Worm (Caenorhabditis elegans) whole organism, L3 larva: ENCODE measurements around the gene R10E11.5.

Source experiments
- R02D3.7 ChIP-seq: fragments of 150-350 bp; optimal IDR thresholded peaks from 2 replicates; lab custom pipeline; 2014; ENCODE audit warnings: missing biosample characterization, missing genetic modification characterization
- ZK546.5 ChIP-seq: sonication (generic microtip); optimal IDR thresholded peaks from 2 replicates; lab custom pipeline; 2017; ENCODE audit warnings: missing biosample characterization, missing genetic modification characterization
- ama-1 ChIP-seq: fragments of 150-350 bp; optimal IDR thresholded peaks from 2 replicates; lab custom pipeline; 2018
- ceh-82 ChIP-seq: fragments of 150-350 bp; optimal IDR thresholded peaks from 2 replicates; lab custom pipeline; 2014; ENCODE audit warnings: missing biosample characterization, missing genetic modification characterization
- daf-12 ChIP-seq: fragments of 150-350 bp; optimal IDR thresholded peaks from 2 replicates; lab custom pipeline; 2014; ENCODE audit warnings: missing biosample characterization, missing genetic modification reagents, missing genetic modification characterization
- egl-5 ChIP-seq: fragments of 150-350 bp; optimal IDR thresholded peaks from 2 replicates; lab custom pipeline; 2017; ENCODE audit warnings: missing biosample characterization, missing genetic modification reagents, missing genetic modification characterization, inconsistent platforms
- elt-2 ChIP-seq: sonication (generic microtip); optimal IDR thresholded peaks from 2 replicates; lab custom pipeline; 2016; ENCODE audit warnings: missing genetic modification reagents, mild to moderate bottlenecking, missing genetic modification characterization, missing compliant biosample characterization
- elt-3 ChIP-seq, 3 experiments: fragments of 150-350 bp in 1 of 3; sonication (generic microtip) in 2 of 3; optimal IDR thresholded peaks; 2 replicates in 2 of 3; 4 replicates in 1 of 3; lab custom pipeline; 2014 to 2017; ENCODE audit warnings: missing biosample characterization in 3 of 3, missing genetic modification characterization in 3 of 3
- eor-1 ChIP-seq, 2 experiments: fragments of 150-350 bp; optimal IDR thresholded peaks; 2 replicates each; lab custom pipeline; 2014 to 2018; ENCODE audit warnings: missing biosample characterization in 2 of 2, missing genetic modification characterization in 2 of 2
- fkh-10 ChIP-seq: sonication (generic microtip); optimal IDR thresholded peaks from 2 replicates; lab custom pipeline; 2017; ENCODE audit warnings: missing biosample characterization, missing genetic modification reagents, missing genetic modification characterization
- fos-1 ChIP-seq: fragments of 150-350 bp; optimal IDR thresholded peaks from 2 replicates; lab custom pipeline; 2014; ENCODE audit warnings: missing biosample characterization, missing genetic modification characterization
- hmg-11 ChIP-seq: sonication (generic microtip); optimal IDR thresholded peaks from 2 replicates; lab custom pipeline; 2016; ENCODE audit warnings: missing genetic modification characterization, missing compliant biosample characterization
- jun-1 ChIP-seq: fragments of 150-350 bp; optimal IDR thresholded peaks from 2 replicates; lab custom pipeline; 2014; ENCODE audit warnings: missing biosample characterization, missing genetic modification reagents, missing genetic modification characterization
- lin-15B ChIP-seq: fragments of 150-350 bp; optimal IDR thresholded peaks from 2 replicates; lab custom pipeline; 2014; ENCODE audit warnings: missing biosample characterization, missing genetic modification characterization
- lin-39 ChIP-seq: fragments of 150-350 bp; optimal IDR thresholded peaks from 2 replicates; lab custom pipeline; 2018; ENCODE audit warnings: missing biosample characterization, missing genetic modification reagents, missing genetic modification characterization
- lsy-12 ChIP-seq: sonication (generic microtip); optimal IDR thresholded peaks from 2 replicates; lab custom pipeline; 2016; ENCODE audit warnings: mild to moderate bottlenecking, missing genetic modification characterization, missing compliant biosample characterization
- mdl-1 ChIP-seq: fragments of 150-350 bp; optimal IDR thresholded peaks from 2 replicates; lab custom pipeline; 2014; ENCODE audit warnings: missing biosample characterization, missing genetic modification characterization
- mml-1 ChIP-seq: fragments of 150-350 bp; sonication (generic microtip); optimal IDR thresholded peaks from 3 replicates; lab custom pipeline; 2014; ENCODE audit warnings: missing biosample characterization, missing genetic modification characterization
- nfya-1 ChIP-seq: sonication (generic microtip); optimal IDR thresholded peaks from 2 replicates; lab custom pipeline; 2017; ENCODE audit warnings: missing genetic modification characterization, mild to moderate bottlenecking, missing compliant biosample characterization, antibody characterized with exemption, moderate library complexity; ENCODE audit not compliant: insufficient read depth
- nhr-11 ChIP-seq: fragments of 150-350 bp; optimal IDR thresholded peaks from 2 replicates; lab custom pipeline; 2014; ENCODE audit warnings: missing biosample characterization, missing genetic modification characterization
- nhr-12 ChIP-seq: fragments of 150-350 bp; optimal IDR thresholded peaks from 2 replicates; lab custom pipeline; 2014; ENCODE audit warnings: missing biosample characterization, missing genetic modification characterization
- nhr-23 ChIP-seq: fragments of 150-350 bp; optimal IDR thresholded peaks from 2 replicates; lab custom pipeline; 2014; ENCODE audit warnings: missing biosample characterization, missing genetic modification reagents, missing genetic modification characterization
- nhr-237 ChIP-seq: fragments of 150-350 bp; optimal IDR thresholded peaks from 2 replicates; lab custom pipeline; 2014; ENCODE audit warnings: missing biosample characterization, missing genetic modification characterization
- nhr-25 ChIP-seq: sonication (generic microtip); optimal IDR thresholded peaks from 2 replicates; lab custom pipeline; 2017; ENCODE audit warnings: missing biosample characterization, missing genetic modification characterization
- nhr-28 ChIP-seq: fragments of 150-350 bp; optimal IDR thresholded peaks from 2 replicates; lab custom pipeline; 2014; ENCODE audit warnings: missing biosample characterization, missing genetic modification characterization
- nhr-43 ChIP-seq: sonication (generic microtip); optimal IDR thresholded peaks from 2 replicates; lab custom pipeline; 2016; ENCODE audit warnings: mild to moderate bottlenecking, missing genetic modification characterization, missing compliant biosample characterization; ENCODE audit not compliant: poor library complexity, severe bottlenecking
- nhr-67 ChIP-seq: fragments of 150-350 bp; optimal IDR thresholded peaks from 2 replicates; lab custom pipeline; 2014; ENCODE audit warnings: missing biosample characterization, missing genetic modification characterization
- nhr-77 ChIP-seq: fragments of 150-350 bp; optimal IDR thresholded peaks from 2 replicates; lab custom pipeline; 2014; ENCODE audit warnings: missing biosample characterization, missing genetic modification characterization
- pha-4 ChIP-seq: fragments of 150-350 bp; optimal IDR thresholded peaks from 2 replicates; lab custom pipeline; 2014; ENCODE audit warnings: missing biosample characterization, missing genetic modification reagents, missing genetic modification characterization
- pqm-1 ChIP-seq: fragments of 150-350 bp; optimal IDR thresholded peaks from 2 replicates; lab custom pipeline; 2017; ENCODE audit warnings: missing biosample characterization, missing genetic modification characterization, inconsistent platforms
- sea-2 ChIP-seq: fragments of 150-350 bp; sonication (generic microtip); optimal IDR thresholded peaks from 4 replicates; lab custom pipeline; 2014; ENCODE audit warnings: missing biosample characterization, missing genetic modification reagents, missing genetic modification characterization
- snpc-4 ChIP-seq: fragments of 150-350 bp; optimal IDR thresholded peaks from 2 replicates; lab custom pipeline; 2014; ENCODE audit warnings: missing biosample characterization, missing genetic modification characterization
- unc-62 ChIP-seq: fragments of 150-350 bp; sonication (generic microtip); optimal IDR thresholded peaks from 4 replicates; lab custom pipeline; 2014; ENCODE audit warnings: missing biosample characterization, missing genetic modification reagents, missing genetic modification characterization
- zag-1 ChIP-seq: fragments of 150-350 bp; optimal IDR thresholded peaks from 2 replicates; lab custom pipeline; 2014; ENCODE audit warnings: missing biosample characterization, missing genetic modification characterization
- ztf-11 ChIP-seq: fragments of 150-350 bp; optimal IDR thresholded peaks from 2 replicates; lab custom pipeline; 2014; ENCODE audit warnings: missing biosample characterization, missing genetic modification characterization
- ztf-4 ChIP-seq: fragments of 150-350 bp; optimal IDR thresholded peaks from 2 replicates; lab custom pipeline; 2014; ENCODE audit warnings: missing biosample characterization, missing genetic modification characterization

The R10E11.5 gene

DNA sequence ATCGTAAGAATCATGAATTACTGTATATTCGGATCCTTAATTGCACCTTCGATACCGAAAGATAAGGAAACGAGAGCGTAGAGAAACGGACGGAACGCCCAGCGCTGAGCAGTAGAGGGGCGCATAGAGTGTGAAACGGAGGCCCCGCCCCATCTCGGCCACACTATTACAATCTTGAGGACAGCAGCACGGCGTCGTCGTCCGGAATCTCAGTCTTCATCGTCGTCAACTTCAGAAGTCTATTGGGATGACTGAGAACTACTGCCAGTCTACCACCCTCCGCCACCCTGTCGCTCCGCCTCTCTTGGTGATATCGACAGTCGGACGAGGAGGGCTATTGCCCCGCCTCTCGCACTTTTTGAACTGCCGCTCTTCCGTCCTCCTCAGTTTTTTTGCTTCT lies 24.7 kb downstream of the R10E11.5 start:
- TF ChIP-seq fkh-10 (GFP tag; lab: Kevin White, UChicago) (no peak), elt-3 (tag; optimal IDR thresholded peaks at IDR 0.05; lab: Kevin White, UChicago) (no peak), nhr-43 (tag; lab: Kevin White, UChicago) (no peak), lin-15B (no peak), sea-2 (GFP tag; lab: Kevin White, UChicago) (no peak), lin-39 (tag; lab: Kevin White, UChicago) (peak; percentile 1), ztf-11 (tag; lab: Kevin White, UChicago) (no peak), ztf-4 (tag; lab: Kevin White, UChicago) (no peak), ama-1 (lab: Kevin White, UChicago) (peak; percentile 29), hmg-11 (peak; percentile 10), nhr-12 (tag; lab: Kevin White, UChicago) (no peak)

DNA sequence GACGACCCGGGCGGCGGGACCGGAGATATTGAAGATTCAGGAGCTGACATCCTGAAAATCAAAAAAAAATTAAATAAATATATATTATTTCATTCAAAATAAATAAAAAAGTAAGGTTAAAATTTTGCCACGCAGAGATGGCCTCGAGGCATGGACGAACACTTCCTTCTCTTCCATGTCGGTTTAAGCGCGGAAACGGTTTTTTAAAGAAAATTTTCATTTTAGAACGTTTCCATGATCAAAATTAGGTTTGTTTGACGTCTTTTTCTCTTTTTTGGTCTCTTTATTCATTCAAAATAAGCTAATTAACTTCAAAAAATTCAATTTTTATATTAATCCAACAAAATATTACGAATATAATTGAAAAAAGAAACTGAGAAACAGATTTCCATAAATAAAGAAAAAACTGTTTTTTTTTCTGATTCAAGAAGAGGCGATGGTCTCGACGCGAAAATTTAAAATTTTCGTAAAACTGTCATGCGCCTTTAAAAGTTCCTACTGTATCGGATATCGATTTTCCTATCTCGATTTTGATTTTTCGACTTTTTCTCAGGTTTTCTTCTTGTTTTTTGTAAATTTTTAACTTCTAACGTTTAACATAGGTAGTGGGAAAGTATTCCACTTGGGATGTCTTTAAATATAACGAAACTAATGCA lies 27.2 kb downstream of the R10E11.5 start, which contains the start of gene gcc-2:
Gene gcc-2, minus strand, starts transcription at position 51 of the 656 bp plus-strand sequence.
- TF ChIP-seq sea-2 (GFP tag; lab: Kevin White, UChicago) (no peak), mdl-1 (tag; lab: Kevin White, UChicago) (no peak), lsy-12 (tag; lab: Kevin White, UChicago) (no peak), ZK546.5 (no peak), fkh-10 (GFP tag; lab: Kevin White, UChicago) (no peak), snpc-4 (tag; lab: Kevin White, UChicago) (no peak), egl-5 (tag; lab: Kevin White, UChicago) (no peak), nhr-11 (tag; lab: Kevin White, UChicago) (no peak), lin-15B (no peak), nfya-1 (tag; lab: Kevin White, UChicago) (no peak), elt-2 (tag; lab: Kevin White, UChicago) (no peak), pqm-1 (no peak), nhr-67 (tag; lab: Kevin White, UChicago) (no peak), ama-1 (lab: Kevin White, UChicago) (no peak), jun-1 (no peak)

DNA sequence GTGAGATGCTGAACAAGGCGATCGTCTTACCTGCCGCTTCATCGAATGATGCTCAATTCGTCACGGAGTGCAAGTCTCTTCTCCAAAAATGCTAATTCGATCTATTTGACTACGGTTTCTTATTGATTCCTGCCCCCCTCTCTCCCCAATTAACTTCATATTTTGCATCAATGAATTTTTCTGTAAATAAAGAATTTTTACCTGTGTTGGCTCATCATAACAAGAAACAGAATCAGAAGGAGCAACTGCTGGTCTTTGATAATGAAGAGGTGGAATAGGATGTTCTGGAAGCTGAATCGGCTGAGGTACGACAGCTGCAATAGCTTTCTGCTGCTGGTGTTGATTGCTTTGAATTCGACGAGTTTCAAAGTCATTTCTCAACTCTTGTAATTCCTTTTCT lies 29.3 kb downstream of the R10E11.5 start:
- no peak for TF ChIP-seq lsy-12 (tag; lab: Kevin White, UChicago)
- TF ChIP-seq lin-39 (tag; lab: Kevin White, UChicago): no peak

DNA sequence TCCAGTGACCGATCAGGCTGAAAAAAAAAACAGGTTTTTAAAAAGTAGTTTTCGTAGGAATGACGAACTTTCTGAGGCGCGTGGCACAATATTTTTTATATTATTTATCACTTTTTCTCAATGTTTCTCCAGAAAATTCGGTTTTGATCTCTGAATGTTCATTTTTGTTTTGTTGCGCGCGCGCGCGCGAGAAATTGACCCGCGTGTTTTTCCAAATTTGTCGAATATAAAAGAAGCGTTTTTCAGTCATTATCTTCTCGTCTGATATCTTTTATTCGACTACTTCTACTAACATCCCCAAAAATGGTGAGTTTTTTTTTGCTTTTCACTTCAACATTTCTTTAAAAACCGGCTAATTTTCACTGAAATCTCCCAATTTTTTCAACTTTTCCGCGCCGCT lies 30.6 kb downstream of the R10E11.5 start, which contains the start of gene rmd-1:
Gene rmd-1, plus strand, starts transcription at position 247 of the 400 bp plus-strand sequence.
- TF ChIP-seq elt-2 (tag; lab: Kevin White, UChicago) (no peak), lsy-12 (tag; lab: Kevin White, UChicago) (no peak), hmg-11 (no peak), mml-1 (tag; lab: Kevin White, UChicago) (no peak), nhr-23 (no peak)

DNA sequence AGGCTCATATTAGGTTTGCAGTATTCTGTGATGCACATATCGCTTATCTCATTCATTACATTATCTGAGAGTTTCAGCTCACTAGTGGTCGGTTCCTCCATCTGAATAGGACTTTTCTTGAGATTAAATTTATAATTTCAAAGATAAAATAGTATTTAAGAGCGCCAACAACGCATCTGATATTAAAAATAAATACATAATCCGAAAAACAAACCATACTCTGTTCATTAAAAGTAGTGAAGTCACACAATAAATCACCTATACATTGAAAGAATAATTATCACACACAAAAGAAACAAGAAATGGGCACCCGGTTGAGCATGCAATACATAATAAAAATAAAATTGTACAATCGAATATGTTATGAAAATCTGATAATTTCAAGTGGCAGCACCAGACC lies 32.0 kb downstream of the R10E11.5 start, which contains the start of gene vps-53:
Gene vps-53, minus strand, starts transcription at position 101 of the 400 bp plus-strand sequence.
- no peak for TF ChIP-seq nhr-11 (tag; lab: Kevin White, UChicago)
- TF ChIP-seq R02D3.7: no peak
- no peak for TF ChIP-seq nfya-1 (tag; lab: Kevin White, UChicago)
- no peak for TF ChIP-seq ama-1 (lab: Kevin White, UChicago)
- TF ChIP-seq zag-1 (tag; lab: Kevin White, UChicago): no peak
- no peak for TF ChIP-seq lsy-12 (tag; lab: Kevin White, UChicago)
- no peak for TF ChIP-seq elt-2 (tag; lab: Kevin White, UChicago)
- no peak for TF ChIP-seq nhr-77 (tag; lab: Kevin White, UChicago)
- no peak for TF ChIP-seq ceh-82
- TF ChIP-seq sea-2 (GFP tag; lab: Kevin White, UChicago): no peak
- no peak for TF ChIP-seq nhr-28
- no peak for TF ChIP-seq fos-1 (tag; lab: Kevin White, UChicago)

DNA sequence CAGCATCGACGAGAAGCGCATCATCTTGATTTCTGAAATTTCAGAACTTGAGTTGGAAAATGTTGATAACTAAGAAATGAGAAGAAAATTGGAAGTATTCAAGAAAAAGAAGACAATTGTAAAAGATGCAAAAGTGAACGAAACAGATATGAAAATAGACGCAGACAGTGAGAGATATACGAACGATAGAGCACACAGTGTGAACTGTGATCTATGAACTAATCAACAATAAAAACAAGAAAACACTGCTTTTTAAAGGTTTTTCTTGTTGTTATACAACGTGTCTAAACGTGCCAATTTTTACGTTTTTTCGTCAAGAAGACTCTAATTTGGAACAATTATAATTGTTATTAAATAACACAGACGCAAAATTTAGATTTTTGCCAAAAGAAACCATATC lies 36.6 kb downstream of the R10E11.5 start, which contains the start of gene ech-6:
Gene ech-6, minus strand, starts transcription at position 32 of the 400 bp plus-strand sequence.
- TF ChIP-seq nhr-25 (tag; lab: Kevin White, UChicago) (no peak), nhr-77 (tag; lab: Kevin White, UChicago) (no peak), eor-1 (tag; optimal IDR thresholded peaks at IDR 0.05; lab: Kevin White, UChicago) (no peak), fos-1 (tag; lab: Kevin White, UChicago) (no peak), elt-2 (tag; lab: Kevin White, UChicago) (peak; percentile 40), lsy-12 (tag; lab: Kevin White, UChicago) (peak; percentile 4), ceh-82 (no peak), nhr-23 (no peak), lin-15B (no peak), mml-1 (tag; lab: Kevin White, UChicago) (no peak), nhr-237 (no peak), hmg-11 (no peak), unc-62 (GFP tag; lab: Kevin White, UChicago) (no peak), fkh-10 (GFP tag; lab: Kevin White, UChicago) (no peak), nfya-1 (tag; lab: Kevin White, UChicago) (peak; percentile 20), pha-4 (peak; percentile 65), daf-12 (tag; lab: Kevin White, UChicago) (no peak), R02D3.7 (no peak), ztf-4 (tag; lab: Kevin White, UChicago) (no peak), nhr-43 (tag; lab: Kevin White, UChicago) (peak; percentile 70), ama-1 (lab: Kevin White, UChicago) (peak; percentile 7), mdl-1 (tag; lab: Kevin White, UChicago) (no peak), pqm-1 (peak; percentile 35)
